Fruit fly (Drosophila melanogaster): ENCODE results near the gene CG15473.

Gene CG15473

dm6 chrX:4647316-4648046 lies 6.8 kb downstream of the CG15473 start, which contains the start of the genes HLH4C and mRpL30:
Gene HLH4C (minus strand): TSS chrX:4647414.
Gene mRpL30 (plus strand): TSS chrX:4647871.
- TF ChIP-seq CG5204 (GFP tag; optimal IDR thresholded peaks at IDR 0.05) (no peak), CG14711 (tag; optimal IDR thresholded peaks at IDR 0.05) (no peak), Clk (GFP tag; optimal IDR thresholded peaks at IDR 0.05) (no peak), kay (GFP tag; ENCODE audit: borderline replicate concordance) (no peak)

- TF ChIP-seq bab1 (GFP tag; optimal IDR thresholded peaks at IDR 0.05), result no peak
- no peak for TF ChIP-seq cic (GFP tag; optimal IDR thresholded peaks at IDR 0.05)
- no peak for TF ChIP-seq Mnt (GFP tag; optimal IDR thresholded peaks at IDR 0.05)
- no peak for TF ChIP-seq CG1620 (GFP tag; optimal IDR thresholded peaks at IDR 0.05)
- no peak for TF ChIP-seq CG11617 (GFP tag; optimal IDR thresholded peaks at IDR 0.05)
- TF ChIP-seq CG7101 (tag; optimal IDR thresholded peaks at IDR 0.05), result no peak
- no peak for TF ChIP-seq Clk (GFP tag; optimal IDR thresholded peaks at IDR 0.05)
- no peak for TF ChIP-seq ovo (GFP tag; optimal IDR thresholded peaks at IDR 0.05)
- no peak for TF ChIP-seq Crg-1 (GFP tag; optimal IDR thresholded peaks at IDR 0.05)
- TF ChIP-seq cnc (optimal IDR thresholded peaks at IDR 0.05), result no peak
- no peak for TF ChIP-seq kay (GFP tag; ENCODE audit: borderline replicate concordance)
- no peak for TF ChIP-seq CG7045 (GFP tag; optimal IDR thresholded peaks at IDR 0.05)
- no peak for TF ChIP-seq CG14711 (tag; optimal IDR thresholded peaks at IDR 0.05)
- TF ChIP-seq tj (GFP tag; optimal IDR thresholded peaks at IDR 0.05), result no peak
- no peak for TF ChIP-seq CG12768 (GFP tag; optimal IDR thresholded peaks at IDR 0.05)
- TF ChIP-seq pad (GFP tag; optimal IDR thresholded peaks at IDR 0.05), result no peak
- no peak for TF ChIP-seq CG5204 (GFP tag; optimal IDR thresholded peaks at IDR 0.05)
- TF ChIP-seq Hr96 (GFP tag; optimal IDR thresholded peaks at IDR 0.05), result no peak
- TF ChIP-seq CG33017 (tag; optimal IDR thresholded peaks at IDR 0.05), result no peak
These were observed 9.5 kb downstream of the CG15473 start, which contains the start of gene CG3062 for dm6 chrX:4644768-4645167. Gene CG3062 (minus strand): TSS chrX:4644868.

dm6 chrX:4643887-4644286 lies 10.4 kb downstream of the CG15473 start, which contains the start of gene CG3081:
Gene CG3081 (minus strand): TSS chrX:4643987.
- no peak for TF ChIP-seq Clk (GFP tag; optimal IDR thresholded peaks at IDR 0.05)
- TF ChIP-seq ovo (GFP tag; optimal IDR thresholded peaks at IDR 0.05), result no peak
- TF ChIP-seq CG5204 (GFP tag; optimal IDR thresholded peaks at IDR 0.05), result no peak
- TF ChIP-seq toe (GFP tag; optimal IDR thresholded peaks at IDR 0.05), result no peak
- no peak for TF ChIP-seq CG11617 (GFP tag; optimal IDR thresholded peaks at IDR 0.05)
- TF ChIP-seq Hr96 (GFP tag; optimal IDR thresholded peaks at IDR 0.05), result no peak
- TF ChIP-seq CG12768 (GFP tag; optimal IDR thresholded peaks at IDR 0.05), result no peak
- TF ChIP-seq bab1 (GFP tag; optimal IDR thresholded peaks at IDR 0.05), result no peak
- TF ChIP-seq Mnt (GFP tag; optimal IDR thresholded peaks at IDR 0.05), result no peak
- no peak for TF ChIP-seq kay (GFP tag; ENCODE audit: borderline replicate concordance)
- TF ChIP-seq CG14711 (tag; optimal IDR thresholded peaks at IDR 0.05), result no peak
- no peak for TF ChIP-seq cnc (optimal IDR thresholded peaks at IDR 0.05)
- no peak for TF ChIP-seq pad (GFP tag; optimal IDR thresholded peaks at IDR 0.05)
- no peak for TF ChIP-seq Crg-1 (GFP tag; optimal IDR thresholded peaks at IDR 0.05)
- no peak for TF ChIP-seq CG7045 (GFP tag; optimal IDR thresholded peaks at IDR 0.05)
- no peak for TF ChIP-seq CG1620 (GFP tag; optimal IDR thresholded peaks at IDR 0.05)
- no peak for TF ChIP-seq cic (GFP tag; optimal IDR thresholded peaks at IDR 0.05)
- TF ChIP-seq CG33017 (tag; optimal IDR thresholded peaks at IDR 0.05), result no peak

dm6 chrX:4635856-4636486 lies 18.3 kb downstream of the CG15473 start, which contains the start of the genes Alms1a and pon:
Gene Alms1a (minus strand): TSS chrX:4636004.
Gene pon (plus strand): TSS chrX:4636318.
- TF ChIP-seq toe (GFP tag; optimal IDR thresholded peaks at IDR 0.05), result no peak
- peak; percentile 64 for TF ChIP-seq kay (GFP tag; ENCODE audit: borderline replicate concordance)

dm6 chrX:4630836-4631235 lies 23.5 kb downstream of the CG15473 start, which contains the start of gene Alms1b:
Gene Alms1b (minus strand): TSS chrX:4630936.
- TF ChIP-seq cnc (optimal IDR thresholded peaks at IDR 0.05) (no peak), CG7045 (GFP tag; optimal IDR thresholded peaks at IDR 0.05) (no peak), CG5204 (GFP tag; optimal IDR thresholded peaks at IDR 0.05) (no peak), CG12768 (GFP tag; optimal IDR thresholded peaks at IDR 0.05) (no peak), CG11617 (GFP tag; optimal IDR thresholded peaks at IDR 0.05) (no peak), CG33017 (tag; optimal IDR thresholded peaks at IDR 0.05) (no peak), Mnt (GFP tag; optimal IDR thresholded peaks at IDR 0.05) (no peak), CG7101 (tag; optimal IDR thresholded peaks at IDR 0.05) (no peak), pad (GFP tag; optimal IDR thresholded peaks at IDR 0.05) (no peak), cic (GFP tag; optimal IDR thresholded peaks at IDR 0.05) (no peak), bab1 (GFP tag; optimal IDR thresholded peaks at IDR 0.05) (no peak), ovo (GFP tag; optimal IDR thresholded peaks at IDR 0.05) (no peak), kay (GFP tag; ENCODE audit: borderline replicate concordance) (no peak), Hr96 (GFP tag; optimal IDR thresholded peaks at IDR 0.05) (no peak), Clk (GFP tag; optimal IDR thresholded peaks at IDR 0.05) (no peak), tj (GFP tag; optimal IDR thresholded peaks at IDR 0.05) (no peak), CG14711 (tag; optimal IDR thresholded peaks at IDR 0.05) (no peak)

- TF ChIP-seq Mnt (GFP tag; optimal IDR thresholded peaks at IDR 0.05), result no peak
- TF ChIP-seq Clk (GFP tag; optimal IDR thresholded peaks at IDR 0.05), result no peak
- no peak for TF ChIP-seq CG7101 (tag; optimal IDR thresholded peaks at IDR 0.05)
- no peak for TF ChIP-seq CG5204 (GFP tag; optimal IDR thresholded peaks at IDR 0.05)
- TF ChIP-seq cic (GFP tag; optimal IDR thresholded peaks at IDR 0.05), result no peak
- no peak for TF ChIP-seq cnc (optimal IDR thresholded peaks at IDR 0.05)
- TF ChIP-seq Crg-1 (GFP tag; optimal IDR thresholded peaks at IDR 0.05), result no peak
- no peak for TF ChIP-seq CG11617 (GFP tag; optimal IDR thresholded peaks at IDR 0.05)
- no peak for TF ChIP-seq bab1 (GFP tag; optimal IDR thresholded peaks at IDR 0.05)
- TF ChIP-seq CG33017 (tag; optimal IDR thresholded peaks at IDR 0.05), result no peak
These were observed 27.1 kb downstream of the CG15473 start for dm6 chrX:4627160-4627559.
